Worm (Caenorhabditis elegans) whole organism, L3 larva: Measurements from ENCODE around the gene F42A6.5.

Source experiments
- R02D3.7 ChIP-seq: fragments of 150-350 bp; optimal IDR thresholded peaks from 2 replicates; lab custom pipeline; 2014; ENCODE audit warnings: missing biosample characterization, missing genetic modification characterization
- ZK546.5 ChIP-seq: sonication (generic microtip); optimal IDR thresholded peaks from 2 replicates; lab custom pipeline; 2017; ENCODE audit warnings: missing biosample characterization, missing genetic modification characterization
- aly-2 ChIP-seq: fragments of 150-350 bp; optimal IDR thresholded peaks from 2 replicates; lab custom pipeline; 2014; ENCODE audit warnings: missing biosample characterization, missing genetic modification characterization
- ama-1 ChIP-seq: fragments of 150-350 bp; optimal IDR thresholded peaks from 2 replicates; lab custom pipeline; 2018
- ceh-16 ChIP-seq: sonication (generic microtip); optimal IDR thresholded peaks from 2 replicates; lab custom pipeline; 2017; ENCODE audit warnings: missing biosample characterization, missing genetic modification characterization
- ceh-28 ChIP-seq: fragments of 150-350 bp; optimal IDR thresholded peaks from 2 replicates; lab custom pipeline; 2014; ENCODE audit warnings: missing biosample characterization, missing genetic modification reagents, missing genetic modification characterization
- ceh-9 ChIP-seq: sonication (generic microtip); optimal IDR thresholded peaks from 2 replicates; lab custom pipeline; 2018; ENCODE audit warnings: missing biosample characterization, missing genetic modification characterization
- daf-12 ChIP-seq: fragments of 150-350 bp; optimal IDR thresholded peaks from 2 replicates; lab custom pipeline; 2014; ENCODE audit warnings: missing biosample characterization, missing genetic modification reagents, missing genetic modification characterization
- egl-27 ChIP-seq: sonication (generic microtip); optimal IDR thresholded peaks from 4 replicates; lab custom pipeline; 2017; ENCODE audit warnings: missing biosample characterization, missing genetic modification reagents, missing genetic modification characterization
- egl-5 ChIP-seq: fragments of 150-350 bp; optimal IDR thresholded peaks from 2 replicates; lab custom pipeline; 2017; ENCODE audit warnings: missing biosample characterization, missing genetic modification reagents, missing genetic modification characterization, inconsistent platforms
- elt-2 ChIP-seq: sonication (generic microtip); optimal IDR thresholded peaks from 2 replicates; lab custom pipeline; 2016; ENCODE audit warnings: missing genetic modification reagents, mild to moderate bottlenecking, missing genetic modification characterization, missing compliant biosample characterization
- fkh-2 ChIP-seq: fragments of 150-350 bp; optimal IDR thresholded peaks from 2 replicates; lab custom pipeline; 2014; ENCODE audit warnings: missing biosample characterization, missing genetic modification reagents, missing genetic modification characterization
- hmg-11 ChIP-seq: sonication (generic microtip); optimal IDR thresholded peaks from 2 replicates; lab custom pipeline; 2016; ENCODE audit warnings: missing genetic modification characterization, missing compliant biosample characterization
- jun-1 ChIP-seq: fragments of 150-350 bp; optimal IDR thresholded peaks from 2 replicates; lab custom pipeline; 2014; ENCODE audit warnings: missing biosample characterization, missing genetic modification reagents, missing genetic modification characterization
- lin-15B ChIP-seq: fragments of 150-350 bp; optimal IDR thresholded peaks from 2 replicates; lab custom pipeline; 2014; ENCODE audit warnings: missing biosample characterization, missing genetic modification characterization
- lin-39 ChIP-seq: fragments of 150-350 bp; optimal IDR thresholded peaks from 2 replicates; lab custom pipeline; 2018; ENCODE audit warnings: missing biosample characterization, missing genetic modification reagents, missing genetic modification characterization
- lsy-12 ChIP-seq: sonication (generic microtip); optimal IDR thresholded peaks from 2 replicates; lab custom pipeline; 2016; ENCODE audit warnings: mild to moderate bottlenecking, missing genetic modification characterization, missing compliant biosample characterization
- mdl-1 ChIP-seq: fragments of 150-350 bp; optimal IDR thresholded peaks from 2 replicates; lab custom pipeline; 2014; ENCODE audit warnings: missing biosample characterization, missing genetic modification characterization
- mml-1 ChIP-seq: fragments of 150-350 bp; sonication (generic microtip); optimal IDR thresholded peaks from 3 replicates; lab custom pipeline; 2014; ENCODE audit warnings: missing biosample characterization, missing genetic modification characterization
- nfya-1 ChIP-seq: sonication (generic microtip); optimal IDR thresholded peaks from 2 replicates; lab custom pipeline; 2017; ENCODE audit warnings: missing genetic modification characterization, mild to moderate bottlenecking, missing compliant biosample characterization, antibody characterized with exemption, moderate library complexity; ENCODE audit not compliant: insufficient read depth
- nhr-23 ChIP-seq: fragments of 150-350 bp; optimal IDR thresholded peaks from 2 replicates; lab custom pipeline; 2014; ENCODE audit warnings: missing biosample characterization, missing genetic modification reagents, missing genetic modification characterization
- nhr-25 ChIP-seq: sonication (generic microtip); optimal IDR thresholded peaks from 2 replicates; lab custom pipeline; 2017; ENCODE audit warnings: missing biosample characterization, missing genetic modification characterization
- nhr-43 ChIP-seq: sonication (generic microtip); optimal IDR thresholded peaks from 2 replicates; lab custom pipeline; 2016; ENCODE audit warnings: mild to moderate bottlenecking, missing genetic modification characterization, missing compliant biosample characterization; ENCODE audit not compliant: poor library complexity, severe bottlenecking
- nhr-67 ChIP-seq: fragments of 150-350 bp; optimal IDR thresholded peaks from 2 replicates; lab custom pipeline; 2014; ENCODE audit warnings: missing biosample characterization, missing genetic modification characterization
- nhr-76 ChIP-seq: fragments of 150-350 bp; sonication (generic microtip); optimal IDR thresholded peaks from 5 replicates; lab custom pipeline; 2014; ENCODE audit warnings: missing biosample characterization, missing genetic modification characterization
- nhr-77 ChIP-seq: fragments of 150-350 bp; optimal IDR thresholded peaks from 2 replicates; lab custom pipeline; 2014; ENCODE audit warnings: missing biosample characterization, missing genetic modification characterization
- pha-4 ChIP-seq: fragments of 150-350 bp; optimal IDR thresholded peaks from 2 replicates; lab custom pipeline; 2014; ENCODE audit warnings: missing biosample characterization, missing genetic modification reagents, missing genetic modification characterization
- pqm-1 ChIP-seq: fragments of 150-350 bp; optimal IDR thresholded peaks from 2 replicates; lab custom pipeline; 2017; ENCODE audit warnings: missing biosample characterization, missing genetic modification characterization, inconsistent platforms
- skn-1 ChIP-seq: fragments of 150-350 bp; optimal IDR thresholded peaks from 2 replicates; lab custom pipeline; 2014; ENCODE audit warnings: missing biosample characterization, missing genetic modification characterization
- snpc-4 ChIP-seq: fragments of 150-350 bp; optimal IDR thresholded peaks from 2 replicates; lab custom pipeline; 2014; ENCODE audit warnings: missing biosample characterization, missing genetic modification characterization
- tbx-2 ChIP-seq: sonication (generic microtip); optimal IDR thresholded peaks from 2 replicates; lab custom pipeline; 2016; ENCODE audit warnings: mild to moderate bottlenecking, missing genetic modification characterization, missing compliant biosample characterization
- unc-62 ChIP-seq: fragments of 150-350 bp; sonication (generic microtip); optimal IDR thresholded peaks from 4 replicates; lab custom pipeline; 2014; ENCODE audit warnings: missing biosample characterization, missing genetic modification reagents, missing genetic modification characterization
- zag-1 ChIP-seq: fragments of 150-350 bp; optimal IDR thresholded peaks from 2 replicates; lab custom pipeline; 2014; ENCODE audit warnings: missing biosample characterization, missing genetic modification characterization
- ztf-11 ChIP-seq: fragments of 150-350 bp; optimal IDR thresholded peaks from 2 replicates; lab custom pipeline; 2014; ENCODE audit warnings: missing biosample characterization, missing genetic modification characterization

Gene F42A6.5

ce11 chrIV:3337275-3337674 is 5.6 kb upstream of the F42A6.5 start:
- no peak for TF ChIP-seq egl-27 (tag; lab: Kevin White, UChicago)
- TF ChIP-seq nhr-25, result no peak
- TF ChIP-seq egl-5 (tag; lab: Kevin White, UChicago), result no peak
- no peak for TF ChIP-seq unc-62 (GFP tag; lab: Kevin White, UChicago)
- no peak for TF ChIP-seq nhr-23 (tag; lab: Kevin White, UChicago)
- no peak for TF ChIP-seq mdl-1 (tag; lab: Kevin White, UChicago)
- no peak for TF ChIP-seq ztf-11 (tag; lab: Kevin White, UChicago)
- TF ChIP-seq nhr-76, result no peak
- TF ChIP-seq zag-1 (tag; lab: Kevin White, UChicago), result no peak
- no peak for TF ChIP-seq skn-1 (tag; lab: Kevin White, UChicago)
- TF ChIP-seq tbx-2 (tag; lab: Kevin White, UChicago), result no peak
- no peak for TF ChIP-seq pqm-1 (tag; lab: Kevin White, UChicago)
- no peak for TF ChIP-seq ceh-9 (tag; lab: Kevin White, UChicago)

- no peak for TF ChIP-seq tbx-2 (tag; lab: Kevin White, UChicago)
- peak; percentile 30 for TF ChIP-seq elt-2 (tag; lab: Kevin White, UChicago)
- peak; percentile 13 for TF ChIP-seq aly-2 (tag; lab: Kevin White, UChicago)
- TF ChIP-seq ama-1, result peak; percentile 93
- TF ChIP-seq lsy-12 (tag; lab: Kevin White, UChicago), result peak; percentile 10
- TF ChIP-seq daf-12 (tag; lab: Kevin White, UChicago), result no peak
- TF ChIP-seq unc-62 (GFP tag; lab: Kevin White, UChicago), result no peak
- no peak for TF ChIP-seq fkh-2
- TF ChIP-seq nhr-23 (tag; lab: Kevin White, UChicago), result peak; percentile 26
- TF ChIP-seq jun-1 (tag; lab: Kevin White, UChicago), result no peak
- TF ChIP-seq egl-5 (tag; lab: Kevin White, UChicago), result no peak
- TF ChIP-seq ztf-11 (tag; lab: Kevin White, UChicago), result no peak
- TF ChIP-seq nhr-43 (tag; lab: Kevin White, UChicago), result no peak
- no peak for TF ChIP-seq nhr-67 (tag; lab: Kevin White, UChicago)
- peak; percentile 10 for TF ChIP-seq ceh-28 (tag; lab: Kevin White, UChicago)
- TF ChIP-seq snpc-4, result no peak
- TF ChIP-seq nhr-25, result peak; percentile 31
- TF ChIP-seq, all 47 proteins: peak for 7
These were observed 4.9 kb upstream of the F42A6.5 start, which contains the start of gene F42A6.6 for ce11 chrIV:3336585-3336984. Gene F42A6.6 (minus strand): TSS chrIV:3336873.

- TF ChIP-seq lsy-12 (tag; lab: Kevin White, UChicago) (peak; percentile 55), lin-15B (peak; percentile 50), nhr-43 (tag; lab: Kevin White, UChicago) (peak; percentile 83), elt-2 (tag; lab: Kevin White, UChicago) (peak; percentile 62), R02D3.7 (tag; lab: Kevin White, UChicago) (peak; percentile 6), nfya-1 (tag; lab: Kevin White, UChicago) (peak; percentile 40), nhr-25 (peak; percentile 31), tbx-2 (tag; lab: Kevin White, UChicago) (peak; percentile 20), nhr-23 (tag; lab: Kevin White, UChicago) (peak; percentile 25)
These were observed 18.3 kb downstream of the F42A6.5 start for ce11 chrIV:3313311-3313710.

ce11 chrIV:3311243-3311642 is 20.4 kb downstream of the F42A6.5 start, which contains the start of gene zip-11:
Gene zip-11 (plus strand): TSS chrIV:3311276.
- TF ChIP-seq ceh-16 (no peak), nhr-43 (tag; lab: Kevin White, UChicago) (peak; percentile 57), tbx-2 (tag; lab: Kevin White, UChicago) (peak; percentile 25), hmg-11 (peak; percentile 59), lin-39 (tag; lab: Kevin White, UChicago) (no peak), ceh-28 (tag; lab: Kevin White, UChicago) (peak; percentile 79), R02D3.7 (tag; lab: Kevin White, UChicago) (peak; percentile 30), mml-1 (tag; lab: Kevin White, UChicago) (no peak), lin-15B (peak; percentile 57), ztf-11 (tag; lab: Kevin White, UChicago) (no peak), pha-4 (peak; percentile 53), ZK546.5 (tag; lab: Kevin White, UChicago) (no peak), nhr-77 (no peak), nhr-25 (peak; percentile 91), egl-5 (tag; lab: Kevin White, UChicago) (no peak), nhr-23 (tag; lab: Kevin White, UChicago) (peak; percentile 41), elt-2 (tag; lab: Kevin White, UChicago) (no peak), nfya-1 (tag; lab: Kevin White, UChicago) (peak; percentile 63)
